Fruit fly (Drosophila melanogaster) whole organism, wandering third instar larva: Measurements from ENCODE around the gene Datp.

Experiments used
- Abd-B ChIP-seq: fragments of >200 bp; optimal IDR thresholded peaks from 2 replicates; lab custom pipeline; 2017; ENCODE audit warnings: missing biosample characterization, missing genetic modification characterization
- CG9705 ChIP-seq: fragments of 200-800 bp; sonication (Bioruptor generic); optimal IDR thresholded peaks from 2 replicates; lab custom pipeline; 2018; ENCODE audit warnings: missing biosample characterization, mild to moderate bottlenecking, missing genetic modification characterization
- CrebA ChIP-seq: fragments of 200-800 bp; sonication (Bioruptor generic); optimal IDR thresholded peaks from 2 replicates; lab custom pipeline; 2016; ENCODE audit warnings: missing biosample characterization, mild to moderate bottlenecking, missing genetic modification characterization, borderline replicate concordance
- Dfd ChIP-seq: fragments of >200 bp; optimal IDR thresholded peaks from 2 replicates; lab custom pipeline; 2017; ENCODE audit warnings: missing biosample characterization, missing genetic modification characterization
- Dif ChIP-seq: fragments of 200-275, 200-300 bp; sonication (Bioruptor generic); optimal IDR thresholded peaks from 2 replicates; lab custom pipeline; 2018; ENCODE audit warnings: missing biosample characterization, missing genetic modification characterization; ENCODE audit not compliant: partially characterized antibody
- GATAd ChIP-seq: sonication (Bioruptor generic); optimal IDR thresholded peaks from 2 replicates; lab custom pipeline; 2016; ENCODE audit warnings: missing biosample characterization, missing genetic modification characterization
- HLH106 ChIP-seq: fragments of 200-800 bp; optimal IDR thresholded peaks from 3 replicates; lab custom pipeline; 2019; ENCODE audit warnings: missing biosample characterization, mild to moderate bottlenecking, missing genetic modification characterization, moderate library complexity
- Hnf4 ChIP-seq: fragments of 200-800 bp; sonication (Bioruptor generic); optimal IDR thresholded peaks from 2 replicates; lab custom pipeline; 2016; ENCODE audit warnings: missing biosample characterization, mild to moderate bottlenecking, missing genetic modification characterization
- Hr78 ChIP-seq: fragments of >200 bp; optimal IDR thresholded peaks from 2 replicates; lab custom pipeline; 2017; ENCODE audit warnings: missing biosample characterization, missing genetic modification characterization
- Hr83 ChIP-seq: fragments of 200-300 bp; sonication (Bioruptor generic); optimal IDR thresholded peaks from 2 replicates; lab custom pipeline; 2016; ENCODE audit warnings: missing biosample characterization, mild to moderate bottlenecking, missing genetic modification characterization, moderate library complexity; ENCODE audit not compliant: poor library complexity, severe bottlenecking
- Jra ChIP-seq: sonication (Bioruptor generic); optimal IDR thresholded peaks from 2 replicates; lab custom pipeline; 2016; ENCODE audit warnings: missing biosample characterization, missing genetic modification characterization
- Mio ChIP-seq: sonication (Bioruptor generic); optimal IDR thresholded peaks from 2 replicates; lab custom pipeline; 2016; ENCODE audit warnings: missing biosample characterization, missing genetic modification characterization
- Myc ChIP-seq: fragments of >200 bp; optimal IDR thresholded peaks from 2 replicates; lab custom pipeline; 2017
- Rel ChIP-seq, 2 experiments: fragments of 200-800 bp; sonication (Bioruptor generic) in 1 of 2; optimal IDR thresholded peaks; 2 replicates in 1 of 2; 3 replicates in 1 of 2; lab custom pipeline; 2016 to 2019; ENCODE audit warnings: mild to moderate bottlenecking in 2 of 2, missing biosample characterization in 2 of 2, missing genetic modification characterization in 2 of 2, moderate library complexity in 1 of 2
- Sp1 ChIP-seq: fragments of 200-800 bp; sonication (Bioruptor generic); optimal IDR thresholded peaks from 3 replicates; lab custom pipeline; 2019; ENCODE audit warnings: missing biosample characterization, mild to moderate bottlenecking, missing genetic modification characterization, moderate library complexity
- Vsx2 ChIP-seq: fragments of 200-300, 225-300 bp; sonication (Bioruptor generic); optimal IDR thresholded peaks from 2 replicates; lab custom pipeline; 2018; ENCODE audit warnings: missing biosample characterization, missing genetic modification characterization; ENCODE audit not compliant: partially characterized antibody
- br ChIP-seq: fragments of 200-800 bp; sonication (Bioruptor generic); optimal IDR thresholded peaks from 2 replicates; lab custom pipeline; 2016; ENCODE audit warnings: missing biosample characterization, missing genetic modification characterization
- dl ChIP-seq, 2 experiments: fragments of 175-275, 200-275 bp in 1 of 2; fragments of 200-275 bp in 1 of 2; sonication (Bioruptor generic); optimal IDR thresholded peaks; lab custom pipeline; 2018; ENCODE audit warnings: mild to moderate bottlenecking in 2 of 2, missing biosample characterization in 2 of 2, missing genetic modification characterization in 2 of 2, moderate library complexity in 2 of 2; ENCODE audit not compliant: partially characterized antibody in 2 of 2, insufficient read depth in 1 of 2
- dmrt93B ChIP-seq: fragments of 200-800 bp; sonication (Bioruptor generic); optimal IDR thresholded peaks from 2 replicates; lab custom pipeline; 2018; ENCODE audit warnings: missing biosample characterization, mild to moderate bottlenecking, missing genetic modification characterization
- ey ChIP-seq: fragments of 200-800 bp; sonication (Bioruptor generic); optimal IDR thresholded peaks from 2 replicates; lab custom pipeline; 2016; ENCODE audit warnings: missing biosample characterization, missing genetic modification characterization
- foxo ChIP-seq, 2 experiments: fragments of 200-800 bp; sonication (Bioruptor generic); optimal IDR thresholded peaks; 2 replicates in 1 of 2; 3 replicates in 1 of 2; lab custom pipeline; 2016 to 2017; ENCODE audit warnings: missing biosample characterization in 2 of 2, missing genetic modification characterization in 2 of 2
- fru ChIP-seq: fragments of 200-800 bp; sonication (Bioruptor generic); optimal IDR thresholded peaks from 3 replicates; lab custom pipeline; 2016; ENCODE audit warnings: missing biosample characterization, mild to moderate bottlenecking, missing genetic modification characterization
- h ChIP-seq: fragments of 200-800 bp; sonication (Bioruptor generic); optimal IDR thresholded peaks from 3 replicates; lab custom pipeline; 2016; ENCODE audit warnings: missing biosample characterization, mild to moderate bottlenecking, missing genetic modification characterization
- lola ChIP-seq: fragments of >200 bp; optimal IDR thresholded peaks from 2 replicates; lab custom pipeline; 2017; ENCODE audit warnings: missing biosample characterization, missing genetic modification characterization
- psq ChIP-seq: fragments of 200-800 bp; sonication (Bioruptor generic); optimal IDR thresholded peaks from 3 replicates; lab custom pipeline; 2017; ENCODE audit warnings: missing biosample characterization, mild to moderate bottlenecking, missing genetic modification characterization, moderate library complexity
- sage ChIP-seq: fragments of 200-800 bp; sonication (Bioruptor generic); optimal IDR thresholded peaks from 2 replicates; lab custom pipeline; 2016; ENCODE audit warnings: missing biosample characterization, mild to moderate bottlenecking, missing genetic modification characterization
- sv ChIP-seq: fragments of 200-800 bp; sonication (Bioruptor generic); optimal IDR thresholded peaks from 3 replicates; lab custom pipeline; 2016; ENCODE audit warnings: missing biosample characterization, missing genetic modification characterization
- tai ChIP-seq: sonication (Bioruptor generic); optimal IDR thresholded peaks from 2 replicates; lab custom pipeline; 2016; ENCODE audit warnings: missing biosample characterization, missing genetic modification characterization
- usp ChIP-seq: fragments of >200 bp; optimal IDR thresholded peaks from 2 replicates; lab custom pipeline; 2017; ENCODE audit warnings: missing biosample characterization, missing genetic modification characterization
- woc ChIP-seq: sonication (Bioruptor generic); optimal IDR thresholded peaks from 2 replicates; lab custom pipeline; 2016; ENCODE audit warnings: missing biosample characterization, mild to moderate bottlenecking, missing genetic modification characterization

Gene Datp

dm6 chr2L:9949178-9950062 is 10.8 kb upstream of the Datp start:
- TF ChIP-seq h (GFP tag; lab: Kevin White, UChicago) = peak; percentile 28
- no peak for TF ChIP-seq Dif (GFP tag; lab: Kevin White, UChicago)
- peak; percentile 1 for TF ChIP-seq Sp1 (GFP tag; lab: Kevin White, UChicago)
- no peak for TF ChIP-seq Vsx2 (GFP tag; lab: Kevin White, UChicago)
- no peak for TF ChIP-seq Hr83
- TF ChIP-seq fru = no peak
- no peak for TF ChIP-seq dl (GFP tag; optimal IDR thresholded peaks at IDR 0.05; lab: Kevin White, UChicago; ENCODE audit: insufficient read depth in 1 of 2, partially characterized antibody in 2 of 2)
- TF ChIP-seq, all 38 proteins: peak for 2

dm6 chr2L:9948520-9948858 is 9.9 kb upstream of the Datp start:
- TF ChIP-seq Dfd (GFP tag; lab: Kevin White, UChicago) = no peak
- no peak for TF ChIP-seq Abd-B (GFP tag; lab: Kevin White, UChicago)
- TF ChIP-seq h (GFP tag; lab: Kevin White, UChicago) = peak; percentile 57
- TF ChIP-seq Jra = no peak
- no peak for TF ChIP-seq tai (GFP tag; lab: Kevin White, UChicago)
- no peak for TF ChIP-seq Rel (GFP tag; optimal IDR thresholded peaks at IDR 0.05; lab: Kevin White, UChicago)
- no peak for TF ChIP-seq Rel (tag; optimal IDR thresholded peaks at IDR 0.05; lab: Kevin White, UChicago)

dm6 chr2L:9947738-9948519 is 9.3 kb upstream of the Datp start:
- peak; percentile 48 for TF ChIP-seq Rel (GFP tag; optimal IDR thresholded peaks at IDR 0.05; lab: Kevin White, UChicago)
- TF ChIP-seq Rel (tag; optimal IDR thresholded peaks at IDR 0.05; lab: Kevin White, UChicago) = peak; percentile 33
- TF ChIP-seq sage (GFP tag; lab: Kevin White, UChicago) = no peak
- no peak for TF ChIP-seq br (GFP tag; lab: Kevin White, UChicago)
- TF ChIP-seq HLH106 (tag; lab: Kevin White, UChicago) = no peak
- TF ChIP-seq woc (GFP tag; lab: Kevin White, UChicago) = peak; percentile 40
- no peak for TF ChIP-seq Abd-B (GFP tag; lab: Kevin White, UChicago)
- TF ChIP-seq Jra = no peak
- TF ChIP-seq Hr83 = peak; percentile 42
- no peak for TF ChIP-seq usp (GFP tag; lab: Kevin White, UChicago)
- TF ChIP-seq h (GFP tag; lab: Kevin White, UChicago) = peak; percentile 85
- TF ChIP-seq lola (GFP tag; lab: Kevin White, UChicago) = no peak
- TF ChIP-seq psq (GFP tag; lab: Kevin White, UChicago) = no peak
- peak; percentile 39 for TF ChIP-seq Hnf4 (GFP tag; lab: Kevin White, UChicago)
- no peak for TF ChIP-seq CrebA (GFP tag; lab: Kevin White, UChicago)
- TF ChIP-seq GATAd (GFP tag; lab: Kevin White, UChicago) = no peak
- TF ChIP-seq tai (GFP tag; lab: Kevin White, UChicago) = no peak
- TF ChIP-seq Sp1 (GFP tag; lab: Kevin White, UChicago) = no peak
- TF ChIP-seq Hr78 (GFP tag; lab: Kevin White, UChicago) = no peak
- no peak for TF ChIP-seq foxo (GFP tag; optimal IDR thresholded peaks at IDR 0.05; lab: Kevin White, UChicago)
- no peak for TF ChIP-seq dmrt93B (GFP tag; lab: Kevin White, UChicago)
- TF ChIP-seq Mio (GFP tag; lab: Kevin White, UChicago) = no peak
- no peak for TF ChIP-seq dl (GFP tag; optimal IDR thresholded peaks at IDR 0.05; lab: Kevin White, UChicago; ENCODE audit: insufficient read depth in 1 of 2, partially characterized antibody in 2 of 2)
- no peak for TF ChIP-seq Vsx2 (GFP tag; lab: Kevin White, UChicago)
- no peak for TF ChIP-seq ey (GFP tag; lab: Kevin White, UChicago)
- TF ChIP-seq fru = no peak
- no peak for TF ChIP-seq sv (GFP tag; lab: Kevin White, UChicago)
- no peak for TF ChIP-seq CG9705 (GFP tag; lab: Kevin White, UChicago)
- TF ChIP-seq Myc (lab: Kevin White, UChicago) = peak; percentile 98
